Fruit fly (Drosophila melanogaster) whole organism, pupa: ENCODE data around the gene cDIP.

Experiments used
- CG10348 ChIP-seq: fragments of 200-800 bp; sonication (Bioruptor generic); IDR thresholded peaks from 2 replicates; pipeline ENCODE4 v1.3.6; 2022; ENCODE audit warnings: missing biosample characterization, missing genetic modification characterization
- CG12605 ChIP-seq: fragments of 200-800 bp; sonication (Bioruptor generic); IDR thresholded peaks from 2 replicates; pipeline ENCODE4 v1.3.6; 2022; ENCODE audit warnings: missing biosample characterization, missing genetic modification characterization
- CG13204 ChIP-seq: fragments of 200-800 bp; sonication (Bioruptor generic); optimal IDR thresholded peaks from 2 replicates; lab custom pipeline; 2018; ENCODE audit warnings: missing biosample characterization, mild to moderate bottlenecking, missing genetic modification characterization, moderate library complexity
- CG14655 ChIP-seq: fragments of 200-800 bp; sonication (Bioruptor generic); optimal IDR thresholded peaks from 3 replicates; lab custom pipeline; 2017; ENCODE audit warnings: mild to moderate bottlenecking, missing biosample characterization, missing genetic modification reagents, missing genetic modification characterization
- CG15710 ChIP-seq: fragments of 200-800 bp; sonication (Bioruptor generic); optimal IDR thresholded peaks from 2 replicates; lab custom pipeline; 2018; ENCODE audit warnings: missing biosample characterization, mild to moderate bottlenecking, missing genetic modification characterization, moderate library complexity
- CG17806 ChIP-seq: fragments of 200-800 bp; sonication (Bioruptor generic); optimal IDR thresholded peaks from 2 replicates; lab custom pipeline; 2018; ENCODE audit warnings: missing biosample characterization, mild to moderate bottlenecking, missing genetic modification characterization, moderate library complexity
- CG32121 ChIP-seq: fragments of 200-800 bp; sonication (Bioruptor generic); IDR thresholded peaks from 2 replicates; pipeline ENCODE4 v1.3.6; 2022; ENCODE audit warnings: missing biosample characterization, missing genetic modification characterization
- CG34367 ChIP-seq: fragments of 200-800 bp; sonication (Bioruptor generic); optimal IDR thresholded peaks from 2 replicates; lab custom pipeline; 2018; ENCODE audit warnings: missing biosample characterization, mild to moderate bottlenecking, missing genetic modification characterization
- CG4496 ChIP-seq: fragments of 200-800 bp; sonication (Bioruptor generic); IDR thresholded peaks from 3 replicates; pipeline ENCODE4 v1.3.6; 2022; ENCODE audit warnings: missing biosample characterization, missing genetic modification characterization
- CG8159 ChIP-seq: fragments of 200-800 bp; sonication (Bioruptor generic); optimal IDR thresholded peaks from 3 replicates; lab custom pipeline; 2018; ENCODE audit warnings: missing biosample characterization, mild to moderate bottlenecking, missing genetic modification characterization, moderate library complexity
- CG8301 ChIP-seq: fragments of 200-800 bp; sonication (Bioruptor generic); optimal IDR thresholded peaks from 2 replicates; lab custom pipeline; 2018; ENCODE audit warnings: missing biosample characterization, mild to moderate bottlenecking, missing genetic modification characterization
- CG9948 ChIP-seq: fragments of 200-800 bp; sonication (Bioruptor generic); optimal IDR thresholded peaks from 2 replicates; lab custom pipeline; 2018; ENCODE audit warnings: missing biosample characterization, mild to moderate bottlenecking, missing genetic modification characterization, moderate library complexity
- D1 ChIP-seq: fragments of 200-800 bp; sonication (Bioruptor generic); optimal IDR thresholded peaks from 2 replicates; lab custom pipeline; 2018; ENCODE audit warnings: missing biosample characterization, mild to moderate bottlenecking, missing genetic modification characterization, moderate library complexity
- EcR ChIP-seq: fragments of 200-800 bp; sonication (Bioruptor generic); optimal IDR thresholded peaks from 3 replicates; lab custom pipeline; 2019; ENCODE audit warnings: missing biosample characterization, missing genetic modification characterization, mild to moderate bottlenecking, moderate library complexity, missing genetic modification reagents
- Ets98B ChIP-seq: fragments of 200-800 bp; sonication (Bioruptor generic); IDR thresholded peaks from 2 replicates; pipeline ENCODE4 v1.3.6; 2022; ENCODE audit warnings: missing biosample characterization, missing genetic modification characterization
- Pif1A ChIP-seq: fragments of 200-800 bp; sonication (Bioruptor generic); optimal IDR thresholded peaks from 3 replicates; lab custom pipeline; 2016; ENCODE audit warnings: missing biosample characterization, missing genetic modification characterization
- Pif1B ChIP-seq: fragments of 200-800 bp; sonication (Bioruptor generic); optimal IDR thresholded peaks from 3 replicates; lab custom pipeline; 2016; ENCODE audit warnings: missing biosample characterization, missing genetic modification characterization
- Snoo ChIP-seq: fragments of 200-800 bp; sonication (Bioruptor generic); optimal IDR thresholded peaks from 3 replicates; lab custom pipeline; 2017; ENCODE audit warnings: missing biosample characterization, mild to moderate bottlenecking, missing genetic modification characterization, inconsistent platforms
- fd96Ca ChIP-seq: fragments of 200-800 bp; sonication (Bioruptor generic); IDR thresholded peaks from 3 replicates; pipeline ENCODE4 v1.3.6; 2022; ENCODE audit warnings: missing biosample characterization, missing genetic modification characterization
- gl ChIP-seq: fragments of 200-800 bp; sonication (Bioruptor generic); optimal IDR thresholded peaks from 2 replicates; lab custom pipeline; 2018; ENCODE audit warnings: missing biosample characterization, mild to moderate bottlenecking, missing genetic modification characterization
- rn ChIP-seq: fragments of 200-800 bp; sonication (Bioruptor generic); IDR thresholded peaks from 2 replicates; pipeline ENCODE4 v1.3.6; 2022; ENCODE audit warnings: missing biosample characterization, missing genetic modification characterization

The cDIP gene

DNA sequence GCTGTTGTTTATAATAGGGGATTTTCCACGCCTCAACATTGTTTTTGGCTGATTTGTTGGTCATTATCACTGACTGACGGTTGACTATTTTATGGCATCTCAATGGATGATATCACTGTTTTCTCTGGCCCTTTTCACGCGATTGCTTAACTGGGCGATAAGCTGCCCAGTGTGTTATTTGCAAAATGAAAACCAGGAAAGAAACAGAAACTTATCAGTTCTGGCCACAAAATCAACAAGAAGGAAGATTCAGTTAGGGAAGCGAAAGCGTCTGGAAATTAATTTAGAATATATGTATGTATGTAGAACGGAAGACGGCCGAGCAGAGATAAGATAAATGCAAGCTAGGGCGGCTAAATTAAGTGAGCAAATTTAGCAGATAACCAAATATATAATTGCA lies 21.1 kb upstream of the cDIP start:
- no peak for TF ChIP-seq rn (GFP tag; lab: Robert Waterston, UW)
- no peak for TF ChIP-seq CG32121 (GFP tag; lab: Robert Waterston, UW)
- TF ChIP-seq CG13204: no peak
- no peak for TF ChIP-seq Pif1B
- TF ChIP-seq CG8159 (tag; lab: Kevin White, UChicago): no peak
- TF ChIP-seq Snoo (tag; lab: Kevin White, UChicago): no peak
- TF ChIP-seq Pif1A (GFP tag; lab: Kevin White, UChicago): no peak
- TF ChIP-seq CG8301 (tag; lab: Kevin White, UChicago): no peak
- no peak for TF ChIP-seq CG17806 (tag; lab: Kevin White, UChicago)
- TF ChIP-seq Ets98B: no peak

DNA sequence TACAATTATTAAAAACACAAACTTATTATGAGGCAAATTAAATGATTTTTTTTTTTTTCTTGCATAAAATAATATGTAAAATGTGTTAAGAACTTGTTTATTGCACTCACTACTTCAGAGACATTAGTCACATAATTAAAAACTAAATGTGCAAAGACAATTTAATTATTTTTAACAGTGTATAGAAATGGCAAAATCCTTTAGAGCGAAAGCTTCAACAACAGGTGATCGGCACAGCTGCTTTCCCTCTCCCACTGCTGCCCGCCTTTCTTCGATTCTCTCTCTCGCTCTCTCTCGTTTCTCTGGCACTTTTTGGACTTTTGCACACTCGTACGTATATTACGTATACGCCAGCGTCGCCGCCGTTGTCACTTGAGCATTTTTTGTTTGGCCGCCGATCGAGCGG lies 19.5 kb upstream of the cDIP start:
- TF ChIP-seq D1 (tag; lab: Kevin White, UChicago) (no peak), CG4496 (GFP tag; lab: Robert Waterston, UW) (peak; percentile 36; the same call in 1 of the 3 replicates)

DNA sequence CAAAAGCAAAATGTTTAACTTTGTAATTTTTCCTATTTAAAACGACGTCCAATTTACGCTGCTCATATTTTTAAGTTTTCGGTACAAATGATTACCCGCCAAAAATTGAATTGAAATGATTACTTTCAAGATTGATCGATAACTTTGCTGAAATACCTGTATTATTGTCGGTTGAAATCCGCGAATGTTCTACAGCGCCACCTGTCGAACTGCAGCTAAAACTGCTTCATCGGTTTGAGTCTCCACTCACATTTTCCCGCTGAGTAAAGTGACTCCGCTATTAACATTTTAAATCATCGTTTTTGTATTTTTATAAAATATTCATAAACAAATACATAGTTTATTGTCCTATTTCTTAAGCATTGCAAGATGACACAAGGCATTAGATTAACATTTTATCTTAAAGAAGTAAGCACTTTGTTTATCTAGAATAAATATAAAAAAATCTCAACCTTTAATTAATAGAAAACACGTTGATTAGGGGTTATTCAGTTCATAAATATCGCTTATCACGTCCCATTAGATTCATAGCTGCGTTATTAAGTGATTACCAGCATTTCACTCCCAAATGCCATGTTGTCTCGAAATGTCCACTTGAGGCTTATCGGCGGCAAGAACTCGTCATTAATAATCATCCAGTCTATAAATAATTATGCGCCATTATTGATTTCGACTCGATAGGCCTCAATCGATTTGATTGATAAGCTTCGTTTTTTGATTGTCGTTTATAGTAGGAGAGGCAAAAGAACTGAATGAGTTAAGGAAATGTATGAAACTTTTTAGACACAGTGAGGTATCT lies 18.9 kb upstream of the cDIP start:
- TF ChIP-seq D1 (tag; lab: Kevin White, UChicago) (peak; percentile 45), rn (GFP tag; lab: Robert Waterston, UW) (no peak)

DNA sequence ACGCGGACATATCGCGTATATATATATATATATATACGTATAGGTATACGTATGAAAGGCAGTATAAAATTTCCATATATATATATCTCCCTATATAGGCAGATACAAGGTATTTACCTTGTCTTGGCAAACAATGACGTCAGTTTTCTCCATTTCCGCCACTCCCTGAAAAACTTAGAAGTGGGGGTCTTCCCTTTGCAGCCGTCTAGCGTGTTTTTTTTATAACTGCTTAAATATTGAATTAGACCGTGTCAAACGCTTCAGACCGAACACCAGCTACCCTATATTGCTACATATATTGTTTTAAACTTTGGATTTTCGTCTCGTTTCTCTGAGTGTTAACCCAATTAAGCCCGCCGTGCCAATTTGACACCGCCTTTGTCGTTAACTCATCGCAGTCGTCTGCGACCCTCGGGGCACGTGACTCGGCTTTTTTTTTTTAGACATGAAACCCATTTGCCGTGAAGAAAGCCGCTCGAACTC lies 15.8 kb upstream of the cDIP start:
- TF ChIP-seq rn (GFP tag; lab: Robert Waterston, UW): no peak
- TF ChIP-seq Pif1A (GFP tag; lab: Kevin White, UChicago): peak; percentile 31

DNA sequence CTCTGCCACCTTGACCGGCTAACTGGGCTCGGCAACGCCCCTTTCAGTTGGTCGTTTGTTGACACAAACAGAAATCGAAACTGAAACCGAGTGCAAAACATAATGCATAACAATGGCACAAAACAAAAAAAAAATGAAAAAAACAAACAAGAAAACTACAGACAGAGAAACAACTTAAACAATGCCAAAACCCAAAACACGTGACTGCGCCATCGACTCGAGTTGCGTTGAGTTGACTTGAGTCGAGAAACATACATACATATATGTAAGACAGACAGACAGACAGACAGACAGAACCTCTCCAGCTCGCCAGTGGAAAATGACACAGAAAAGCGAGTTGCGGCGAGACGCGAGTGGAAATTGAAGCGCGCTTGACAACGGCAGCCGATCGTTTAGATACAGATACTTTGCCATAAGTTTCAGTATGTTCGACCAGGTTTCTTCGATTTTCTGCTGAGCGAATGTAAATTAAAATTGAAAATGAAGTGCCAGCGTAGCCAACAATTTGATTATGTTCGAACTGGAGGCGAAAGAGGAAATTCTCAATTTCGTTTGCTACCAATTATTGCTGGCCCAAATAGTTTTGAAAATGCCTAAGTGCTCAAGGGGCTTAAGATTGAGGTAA lies 8.7 kb upstream of the cDIP start:
- TF ChIP-seq CG34367 (tag; lab: Kevin White, UChicago) (no peak), CG10348 (no peak), CG13204 (no peak), D1 (tag; lab: Kevin White, UChicago) (no peak), CG8159 (tag; lab: Kevin White, UChicago) (no peak), fd96Ca (no peak), Snoo (tag; lab: Kevin White, UChicago) (no peak), rn (GFP tag; lab: Robert Waterston, UW) (no peak), EcR (no peak), CG4496 (GFP tag; lab: Robert Waterston, UW) (peak; percentile 55; the same call in 1 of the 3 replicates), CG9948 (no peak), CG8301 (tag; lab: Kevin White, UChicago) (no peak), CG32121 (GFP tag; lab: Robert Waterston, UW) (0 out of 2 replicates have a peak, but pooled peaks have one; percentile 41), Ets98B (0 out of 2 replicates have a peak, but pooled peaks have one; percentile 13), CG15710 (tag; lab: Kevin White, UChicago) (no peak), CG14655 (GFP tag; lab: Kevin White, UChicago) (no peak)

DNA sequence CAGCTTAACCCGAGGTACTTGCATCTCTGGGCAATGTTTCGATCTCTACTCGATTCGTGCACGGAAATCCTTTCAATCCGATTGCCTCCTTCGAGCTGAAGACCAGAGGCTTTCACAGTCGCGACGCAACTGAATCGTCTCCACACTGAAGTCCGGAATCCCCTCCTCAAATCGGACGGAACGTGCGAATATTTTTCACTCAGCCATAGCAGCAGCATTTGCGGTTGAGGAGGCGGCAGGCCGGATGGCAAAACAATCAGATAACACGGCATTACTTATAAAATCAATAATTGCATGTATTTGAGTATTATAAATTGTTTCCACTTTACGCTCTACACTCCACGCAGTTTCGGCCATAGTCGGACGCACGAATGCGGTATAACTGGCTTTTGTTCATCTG lies 7.2 kb upstream of the cDIP start, which contains the start of gene Snmp1:
Gene Snmp1 (minus strand): TSS at position 101 of the 400 bp plus-strand sequence.
- TF ChIP-seq D1 (tag; lab: Kevin White, UChicago) (no peak), CG34367 (tag; lab: Kevin White, UChicago) (no peak), CG15710 (tag; lab: Kevin White, UChicago) (no peak), fd96Ca (no peak), CG12605 (GFP tag; lab: Robert Waterston, UW) (no peak), CG17806 (tag; lab: Kevin White, UChicago) (no peak), CG32121 (GFP tag; lab: Robert Waterston, UW) (no peak)

DNA sequence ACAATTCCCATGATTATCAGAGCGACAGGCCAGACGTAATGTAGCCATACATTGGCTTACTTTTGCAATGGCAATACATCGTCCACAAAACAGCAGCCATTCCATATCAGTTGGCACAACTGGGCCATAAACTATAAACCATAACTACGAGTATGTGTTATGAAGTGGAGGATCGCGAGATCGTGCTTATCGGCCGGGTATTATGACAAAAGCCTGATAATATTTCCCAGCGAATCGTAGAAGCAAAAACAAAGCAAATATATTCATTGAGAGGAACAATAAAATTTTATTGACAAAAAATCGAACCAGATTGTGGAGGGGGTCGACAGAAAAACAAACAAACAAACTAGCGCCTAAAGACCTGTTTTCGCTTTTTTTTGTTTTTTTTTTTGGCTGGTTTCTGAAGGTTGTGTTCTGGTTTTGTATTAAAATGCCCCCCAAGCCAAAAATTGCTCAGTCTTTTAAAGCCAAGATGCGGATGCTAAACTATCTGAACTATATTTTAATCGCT lies 2.5 kb upstream of the cDIP start, which contains the start of gene CG5810:
Gene CG5810 (plus strand): TSS at position 461 of the 511 bp plus-strand sequence.
- no peak for TF ChIP-seq fd96Ca
- peak; percentile 38 for TF ChIP-seq EcR
- no peak for TF ChIP-seq CG8159 (tag; lab: Kevin White, UChicago)
- TF ChIP-seq CG8301 (tag; lab: Kevin White, UChicago): no peak
- TF ChIP-seq CG15710 (tag; lab: Kevin White, UChicago): peak; percentile 10
- no peak for TF ChIP-seq Pif1A (GFP tag; lab: Kevin White, UChicago)
- TF ChIP-seq gl (tag; lab: Kevin White, UChicago): no peak
- TF ChIP-seq CG34367 (tag; lab: Kevin White, UChicago): peak; percentile 21
- TF ChIP-seq, all 21 proteins: peak for 3
